Fruit fly (Drosophila melanogaster) whole organism, prepupa: ENCODE data around the gene Kr-h2.

Experiments used
- Blimp-1 ChIP-seq: fragments of 200-800 bp; sonication (Bioruptor generic); optimal IDR thresholded peaks from 3 replicates; lab custom pipeline; 2017; ENCODE audit warnings: missing biosample characterization, missing genetic modification characterization, mild to moderate bottlenecking, moderate library complexity, missing genetic modification reagents
- CG10631 ChIP-seq: fragments of 200-800 bp; sonication (Bioruptor generic); optimal IDR thresholded peaks from 2 replicates; lab custom pipeline; 2016; ENCODE audit warnings: missing biosample characterization, missing genetic modification characterization
- CG11294 ChIP-seq: fragments of 200-800 bp; sonication (Bioruptor generic); IDR thresholded peaks from 2 replicates; pipeline ENCODE4 v1.3.6; 2022; ENCODE audit warnings: missing biosample characterization, missing genetic modification characterization
- CG11762 ChIP-seq: fragments of 200-800 bp; sonication (Bioruptor generic); optimal IDR thresholded peaks from 3 replicates; lab custom pipeline; 2016; ENCODE audit warnings: missing biosample characterization, missing genetic modification characterization; ENCODE audit not compliant: insufficient read depth
- CG15336 ChIP-seq: fragments of 200-800 bp; sonication (Bioruptor generic); IDR thresholded peaks from 2 replicates; pipeline ENCODE4 v1.3.6; 2022; ENCODE audit warnings: missing biosample characterization, missing genetic modification characterization
- CG1621 ChIP-seq: fragments of 200-800 bp; sonication (Bioruptor generic); optimal IDR thresholded peaks from 3 replicates; lab custom pipeline; 2018; ENCODE audit warnings: missing biosample characterization, mild to moderate bottlenecking, missing genetic modification characterization
- CG3032 ChIP-seq: fragments of 200-800 bp; optimal IDR thresholded peaks from 2 replicates; lab custom pipeline; 2019; ENCODE audit warnings: missing biosample characterization, mild to moderate bottlenecking, missing genetic modification characterization, moderate library complexity
- CG31627 ChIP-seq: fragments of 200-800 bp; sonication (Bioruptor generic); optimal IDR thresholded peaks from 3 replicates; lab custom pipeline; 2016; ENCODE audit warnings: missing biosample characterization, missing genetic modification characterization
- CG32006 ChIP-seq: fragments of 200-800 bp; sonication (Bioruptor generic); optimal IDR thresholded peaks from 3 replicates; lab custom pipeline; 2017; ENCODE audit warnings: missing biosample characterization, mild to moderate bottlenecking, missing genetic modification characterization
- CG34406 ChIP-seq: fragments of 200-800 bp; sonication (Bioruptor generic); optimal IDR thresholded peaks from 3 replicates; lab custom pipeline; 2016; ENCODE audit warnings: missing biosample characterization, missing genetic modification characterization
- CG4318 ChIP-seq: fragments of 200-800 bp; sonication (Bioruptor generic); optimal IDR thresholded peaks from 3 replicates; lab custom pipeline; 2017; ENCODE audit warnings: missing biosample characterization, mild to moderate bottlenecking, missing genetic modification characterization
- CG6163 ChIP-seq: fragments of 200-800 bp; sonication (Bioruptor generic); IDR thresholded peaks from 3 replicates; pipeline ENCODE4 v1.3.6; 2022; ENCODE audit warnings: missing biosample characterization, missing genetic modification characterization
- CG6792 ChIP-seq: fragments of 200-800 bp; sonication (Bioruptor generic); optimal IDR thresholded peaks from 3 replicates; lab custom pipeline; 2016; ENCODE audit warnings: missing biosample characterization, missing genetic modification characterization
- CG6808 ChIP-seq: fragments of 200-800 bp; sonication (Bioruptor generic); optimal IDR thresholded peaks from 3 replicates; lab custom pipeline; 2017; ENCODE audit warnings: missing biosample characterization, missing genetic modification characterization, mild to moderate bottlenecking, moderate library complexity, missing genetic modification reagents
- CG6854 ChIP-seq: fragments of 200-800 bp; sonication (Bioruptor generic); optimal IDR thresholded peaks from 2 replicates; lab custom pipeline; 2017; ENCODE audit warnings: missing biosample characterization, mild to moderate bottlenecking, missing genetic modification characterization
- CG8632 ChIP-seq: fragments of 200-800 bp; sonication (Bioruptor generic); optimal IDR thresholded peaks from 3 replicates; lab custom pipeline; 2016; ENCODE audit warnings: missing biosample characterization, missing genetic modification characterization
- Eip75B ChIP-seq: fragments of 200-800 bp; sonication (Bioruptor generic); optimal IDR thresholded peaks from 3 replicates; lab custom pipeline; 2016; ENCODE audit warnings: missing biosample characterization, missing genetic modification characterization
- Eip78C ChIP-seq: fragments of 200-800 bp; sonication (Bioruptor generic); peaks from one replicate; lab custom pipeline; 2016; ENCODE audit warnings: missing biosample characterization, missing genetic modification characterization
- Eip93F ChIP-seq: fragments of 200-800 bp; sonication (Bioruptor generic); optimal IDR thresholded peaks from 2 replicates; lab custom pipeline; 2016; ENCODE audit warnings: missing biosample characterization, mild to moderate bottlenecking, missing genetic modification characterization
- Gug ChIP-seq: fragments of 200-800 bp; sonication (Bioruptor generic); IDR thresholded peaks from 2 replicates; pipeline ENCODE4 v1.3.6; 2022; ENCODE audit warnings: missing biosample characterization, missing genetic modification characterization
- Hr38 ChIP-seq: sonication (Bioruptor generic); optimal IDR thresholded peaks from 2 replicates; lab custom pipeline; 2016; ENCODE audit warnings: missing biosample characterization, missing genetic modification characterization
- Hr39 ChIP-seq: fragments of 200-800 bp; sonication (Bioruptor generic); optimal IDR thresholded peaks from 2 replicates; lab custom pipeline; 2016; ENCODE audit warnings: missing biosample characterization, missing genetic modification characterization
- Lpt ChIP-seq: fragments of 200-800 bp; sonication (Bioruptor generic); optimal IDR thresholded peaks from 3 replicates; lab custom pipeline; 2016; ENCODE audit warnings: missing biosample characterization, missing genetic modification characterization
- Sox14 ChIP-seq: fragments of 200-800 bp; sonication (Bioruptor generic); optimal IDR thresholded peaks from 3 replicates; lab custom pipeline; 2016; ENCODE audit warnings: missing biosample characterization, missing genetic modification characterization
- Sox15 ChIP-seq: fragments of 200-800 bp; sonication (Bioruptor generic); optimal IDR thresholded peaks from 3 replicates; lab custom pipeline; 2016; ENCODE audit warnings: missing biosample characterization, missing genetic modification characterization
- achi ChIP-seq: fragments of 200-800 bp; sonication (Bioruptor generic); optimal IDR thresholded peaks from 3 replicates; lab custom pipeline; 2016; ENCODE audit warnings: missing biosample characterization, missing genetic modification characterization
- cyc ChIP-seq: fragments of 200-800 bp; sonication (Bioruptor generic); optimal IDR thresholded peaks from 3 replicates; lab custom pipeline; 2016; ENCODE audit warnings: missing biosample characterization, missing genetic modification characterization
- dac ChIP-seq: fragments of 200-800 bp; sonication (Bioruptor generic); optimal IDR thresholded peaks from 2 replicates; lab custom pipeline; 2017; ENCODE audit warnings: missing biosample characterization, mild to moderate bottlenecking, missing genetic modification characterization
- eg ChIP-seq: fragments of 200-800 bp; sonication (Bioruptor generic); IDR thresholded peaks from 3 replicates; pipeline ENCODE4 v1.3.6; 2022; ENCODE audit warnings: missing biosample characterization, missing genetic modification characterization
- esn ChIP-seq: fragments of 200-800 bp; sonication (Bioruptor generic); optimal IDR thresholded peaks from 2 replicates; lab custom pipeline; 2016; ENCODE audit warnings: missing biosample characterization, mild to moderate bottlenecking, missing genetic modification characterization, moderate library complexity
- fd59A ChIP-seq: fragments of 200-800 bp; sonication (Bioruptor generic); optimal IDR thresholded peaks from 2 replicates; lab custom pipeline; 2017; ENCODE audit warnings: missing biosample characterization, mild to moderate bottlenecking, missing genetic modification characterization, missing genetic modification reagents
- fkh ChIP-seq: fragments of 200-800 bp; sonication (Bioruptor generic); optimal IDR thresholded peaks from 3 replicates; lab custom pipeline; 2017; ENCODE audit warnings: missing biosample characterization, mild to moderate bottlenecking, missing genetic modification characterization, moderate library complexity
- lz ChIP-seq: fragments of 200-800 bp; sonication (Bioruptor generic); optimal IDR thresholded peaks from 3 replicates; lab custom pipeline; 2016; ENCODE audit warnings: missing biosample characterization, missing genetic modification characterization
- net ChIP-seq: fragments of 200-800 bp; sonication (Bioruptor generic); optimal IDR thresholded peaks from 3 replicates; lab custom pipeline; 2016; ENCODE audit warnings: missing biosample characterization, missing genetic modification characterization
- ss ChIP-seq, 2 experiments: fragments of 200-800 bp; sonication (Bioruptor generic); optimal IDR thresholded peaks; 2 replicates in 1 of 2; 3 replicates in 1 of 2; lab custom pipeline; 2017 to 2018; ENCODE audit warnings: mild to moderate bottlenecking in 2 of 2, missing biosample characterization in 2 of 2, missing genetic modification characterization in 2 of 2, moderate library complexity in 1 of 2
- svp ChIP-seq: fragments of 200-800 bp; sonication (Bioruptor generic); peaks from one replicate; lab custom pipeline; 2016; ENCODE audit warnings: missing biosample characterization, missing genetic modification characterization
- topi ChIP-seq: fragments of 200-800 bp; sonication (Bioruptor generic); optimal IDR thresholded peaks from 3 replicates; lab custom pipeline; 2016; ENCODE audit warnings: missing biosample characterization, missing genetic modification characterization

The Kr-h2 gene

DNA sequence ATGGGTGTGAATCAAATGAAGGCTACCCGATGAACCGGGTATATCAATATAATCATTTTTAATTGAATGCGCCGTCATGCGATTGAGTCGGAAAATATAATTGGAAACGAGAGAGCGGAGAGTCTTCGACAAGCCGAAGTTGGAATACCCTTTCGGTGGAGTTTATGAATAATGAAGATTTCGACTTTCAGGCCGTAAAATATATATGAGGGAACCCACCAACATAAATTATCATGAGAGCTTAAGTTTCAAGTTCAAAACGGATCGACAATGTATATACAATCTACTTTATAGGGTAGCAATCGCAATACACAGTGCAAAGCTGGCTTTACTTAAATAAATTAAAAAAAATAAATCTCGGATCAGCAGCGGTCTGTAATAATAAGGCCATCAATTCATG lies 39.0 kb upstream of the Kr-h2 start (continued):
- TF ChIP-seq lz (peak; percentile 40), Gug (GFP tag; lab: Robert Waterston, UW) (peak; percentile 13; the same call in 1 of the 2 replicates)

- TF ChIP-seq CG6854 (no peak), CG4318 (GFP tag; lab: Kevin White, UChicago) (no peak), CG3032 (tag; lab: Kevin White, UChicago) (no peak), CG32006 (no peak), Eip75B (no peak), CG10631 (GFP tag; lab: Kevin White, UChicago) (no peak), esn (GFP tag; lab: Kevin White, UChicago) (no peak), dac (GFP tag; lab: Kevin White, UChicago) (no peak), cyc (GFP tag; lab: Kevin White, UChicago) (no peak)
Measured at dm6 chr2L:6034344-6034743, 36.4 kb upstream of the Kr-h2 start, which contains the start of gene CG9109. CG9109 (minus strand) TSS chr2L:6034423.

DNA sequence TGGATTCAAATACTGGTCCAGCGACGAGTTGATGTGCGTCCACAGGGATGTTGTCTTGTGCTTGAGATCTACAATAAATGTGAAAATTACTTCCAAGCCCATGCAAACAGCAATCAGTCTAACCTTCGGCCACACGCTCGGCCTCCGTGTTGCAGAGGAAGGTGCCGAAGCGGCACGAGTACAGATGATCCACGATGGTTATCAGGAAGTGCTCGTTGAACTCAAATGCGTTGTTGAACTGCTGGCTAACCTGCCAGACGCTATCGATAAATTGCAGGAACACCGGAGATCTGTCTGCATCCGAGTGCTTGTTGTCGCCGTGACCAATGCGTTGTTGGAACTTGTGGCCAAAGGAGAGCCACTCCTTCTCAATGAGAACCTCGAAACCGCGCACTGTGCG lies 35.6 kb upstream of the Kr-h2 start:
- TF ChIP-seq svp = peak; percentile 91
- TF ChIP-seq CG6163 (GFP tag; lab: Robert Waterston, UW) = no peak
- no peak for TF ChIP-seq fkh (GFP tag; lab: Kevin White, UChicago)
- no peak for TF ChIP-seq Sox14 (GFP tag; lab: Kevin White, UChicago)
- no peak for TF ChIP-seq eg

DNA sequence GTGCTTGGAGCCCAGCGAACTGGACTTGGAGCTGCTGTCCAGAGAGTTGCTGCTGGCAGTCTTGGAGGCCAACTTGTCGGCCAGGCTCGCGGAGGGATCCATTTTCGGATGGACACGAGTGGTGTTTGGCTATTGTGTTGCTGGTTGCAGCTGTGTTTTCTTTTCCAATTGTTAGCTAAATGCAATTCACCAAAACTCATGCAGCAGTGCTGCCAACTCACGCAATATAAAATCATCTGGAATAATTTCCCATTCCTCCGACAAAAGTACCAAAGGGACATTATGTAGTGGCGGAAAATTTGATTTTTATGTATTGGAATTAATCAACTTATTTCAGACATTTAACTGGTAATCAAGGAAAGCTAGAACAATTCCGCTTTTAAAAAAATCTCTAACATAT lies 34.1 kb upstream of the Kr-h2 start, which contains the start of gene mtm:
Gene mtm (minus strand): TSS at position 306 of the 400 bp plus-strand sequence.
- no peak for TF ChIP-seq CG1621
- no peak for TF ChIP-seq CG11294 (GFP tag; lab: Robert Waterston, UW)
- TF ChIP-seq fd59A (GFP tag; lab: Kevin White, UChicago) = no peak
- TF ChIP-seq CG11762 (GFP tag; lab: Kevin White, UChicago) = no peak
- no peak for TF ChIP-seq Sox15 (GFP tag; lab: Kevin White, UChicago)
- peak; percentile 66 for TF ChIP-seq CG6808
- peak; percentile 69 for TF ChIP-seq Eip78C
- no peak for TF ChIP-seq Blimp-1
- no peak for TF ChIP-seq dac (GFP tag; lab: Kevin White, UChicago)

- TF ChIP-seq CG31627 (GFP tag; lab: Kevin White, UChicago) (peak; percentile 73), CG8632 (GFP tag; lab: Kevin White, UChicago) (no peak), Sox14 (GFP tag; lab: Kevin White, UChicago) (peak; percentile 72), cyc (GFP tag; lab: Kevin White, UChicago) (peak; percentile 67), CG4318 (GFP tag; lab: Kevin White, UChicago) (no peak), CG34406 (peak; percentile 55), CG10631 (GFP tag; lab: Kevin White, UChicago) (no peak), svp (peak; percentile 95), Sox15 (GFP tag; lab: Kevin White, UChicago) (peak; percentile 26), CG6792 (GFP tag; lab: Kevin White, UChicago) (peak; percentile 51), eg (peak; percentile 70), CG3032 (tag; lab: Kevin White, UChicago) (peak; percentile 46), topi (peak; percentile 62), Eip78C (peak; percentile 84), net (peak; percentile 40), ss (GFP tag; optimal IDR thresholded peaks at IDR 0.05; lab: Kevin White, UChicago) (no peak), lz (peak; percentile 65), fd59A (GFP tag; lab: Kevin White, UChicago) (no peak), Eip93F (GFP tag; lab: Kevin White, UChicago) (peak; percentile 47), Hr38 (GFP tag; lab: Kevin White, UChicago) (no peak), CG6808 (peak; percentile 39), CG1621 (peak; percentile 75), Hr39 (GFP tag; lab: Kevin White, UChicago) (peak; percentile 73), esn (GFP tag; lab: Kevin White, UChicago) (peak; percentile 79), achi (peak; percentile 73), CG11762 (GFP tag; lab: Kevin White, UChicago) (peak; percentile 18), CG15336 (GFP tag; lab: Robert Waterston, UW) (peak; percentile 62), Lpt (GFP tag; lab: Kevin White, UChicago) (no peak)
Measured at dm6 chr2L:6037830-6038229, 33.0 kb upstream of the Kr-h2 start, which contains the start of the genes CG9117 and CG31643. CG9117 (minus strand) TSS chr2L:6037902. CG31643 (plus strand) TSS chr2L:6038117.
